Worm (Caenorhabditis elegans): ENCODE results near the gene F08F3.4.

The F08F3.4 gene

DNA sequence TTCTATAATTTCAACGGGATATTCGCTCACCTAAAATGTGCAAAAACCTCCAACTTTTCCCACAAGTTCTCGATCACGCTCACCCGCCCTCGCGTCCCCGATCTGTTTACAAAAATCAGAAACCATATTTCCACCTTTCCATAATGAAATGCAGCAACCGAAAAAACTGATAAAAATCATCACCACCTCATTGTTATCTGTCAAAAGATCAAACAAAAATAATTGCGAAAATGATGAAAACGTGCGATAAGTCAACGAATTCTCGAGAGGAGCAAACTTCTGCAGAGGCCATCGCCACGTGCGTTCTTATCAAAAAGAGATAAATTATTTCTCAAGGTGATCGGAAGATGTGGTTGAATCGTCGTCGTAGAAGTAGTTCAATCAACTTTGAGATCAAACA is 14.3 kb downstream of the F08F3.4 start (continued):
- TF ChIP-seq lin-35 (GFP tag; optimal IDR thresholded peaks at IDR 0.05) (peak in 1 of 2 experiments; percentile 44), vab-15 (tag; optimal IDR thresholded peaks at IDR 0.05) (no peak), mdl-1 (tag; optimal IDR thresholded peaks at IDR 0.05) (peak in 1 of 2 experiments; percentile 78), elt-3 (tag; optimal IDR thresholded peaks at IDR 0.05) (peak; percentile 62 to 96 (median 86)), nhr-71 (tag; optimal IDR thresholded peaks at IDR 0.05) (peak; percentile 85), pag-3 (tag; optimal IDR thresholded peaks at IDR 0.05; ENCODE audit: borderline replicate concordance, insufficient read depth) (no peak), elt-2 (tag; optimal IDR thresholded peaks at IDR 0.05) (peak; percentile 89), aly-2 (tag; optimal IDR thresholded peaks at IDR 0.05) (no peak), grh-1 (GFP tag; IDR thresholded peaks at IDR 0.05) (peak; percentile 52), dsc-1 (tag; optimal IDR thresholded peaks at IDR 0.05) (no peak), efl-3 (GFP tag; optimal IDR thresholded peaks at IDR 0.05) (peak; percentile 93), sup-37 (GFP tag; optimal IDR thresholded peaks at IDR 0.05) (no peak), fos-1 (tag; optimal IDR thresholded peaks at IDR 0.05) (no peak)

- TF ChIP-seq nhr-12 (tag; optimal IDR thresholded peaks at IDR 0.05) (no peak), hlh-4 (tag; optimal IDR thresholded peaks at IDR 0.05) (no peak), nhr-85 (tag) (peak; percentile 85), mef-2 (tag; optimal IDR thresholded peaks at IDR 0.05) (no peak), nhr-71 (tag; optimal IDR thresholded peaks at IDR 0.05) (peak; percentile 15), unc-130 (tag; optimal IDR thresholded peaks at IDR 0.05) (no peak), lin-14 (GFP tag; optimal IDR thresholded peaks at IDR 0.05) (peak; percentile 37), C04F5.9 (tag; optimal IDR thresholded peaks at IDR 0.05) (no peak), efl-1 (optimal IDR thresholded peaks at IDR 0.05) (no peak), efl-1 (GFP tag; optimal IDR thresholded peaks at IDR 0.05 in 1 of 2) (peak in 1 of 2 experiments; percentile 49), ama-1 (optimal IDR thresholded peaks at IDR 0.05) (no peak)
Observed at ce11 chrV:5426337-5426736, 15.6 kb downstream of the F08F3.4 start.

DNA sequence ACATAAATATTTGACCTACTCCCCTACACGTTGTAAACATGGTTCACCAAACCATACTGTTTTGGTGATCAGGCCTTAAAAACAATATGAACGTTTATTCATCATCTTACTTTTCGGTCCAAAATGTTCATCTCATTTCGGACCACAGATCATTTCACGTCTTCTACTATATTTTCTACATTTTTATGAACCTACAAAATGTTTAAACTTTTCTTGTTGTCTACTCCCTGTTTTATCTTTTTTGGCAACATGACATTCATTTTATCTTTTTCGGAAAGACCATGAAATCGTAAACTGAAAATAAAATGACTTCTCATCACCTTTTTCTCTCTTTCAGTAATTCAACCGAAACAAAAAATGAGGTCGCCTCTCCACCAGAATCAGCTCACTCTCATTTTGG is 17.1 kb downstream of the F08F3.4 start, which contains the start of gene rhr-1:
Gene rhr-1 (plus strand): TSS at position 301 of the 400 bp plus-strand sequence.
- no peak for TF ChIP-seq hpl-2 (GFP tag; optimal IDR thresholded peaks at IDR 0.05)
- no peak for TF ChIP-seq nhr-90 (tag; optimal IDR thresholded peaks at IDR 0.05; ENCODE audit: poor library complexity)
- no peak for TF ChIP-seq pag-3 (tag; optimal IDR thresholded peaks at IDR 0.05; ENCODE audit: borderline replicate concordance, insufficient read depth)
- TF ChIP-seq blmp-1 (tag; optimal IDR thresholded peaks at IDR 0.05), result no peak
- no peak for TF ChIP-seq nhr-28 (tag; optimal IDR thresholded peaks at IDR 0.05)
- no peak for TF ChIP-seq ztf-4 (tag; optimal IDR thresholded peaks at IDR 0.05)
- TF ChIP-seq unc-30 (tag; optimal IDR thresholded peaks at IDR 0.05), result no peak
- no peak for TF ChIP-seq tbx-2 (tag; optimal IDR thresholded peaks at IDR 0.05)
- no peak for TF ChIP-seq mdl-1 (tag; optimal IDR thresholded peaks at IDR 0.05)
- TF ChIP-seq efl-3 (GFP tag; optimal IDR thresholded peaks at IDR 0.05), result no peak
- TF ChIP-seq zip-4 (GFP tag; optimal IDR thresholded peaks at IDR 0.05), result no peak
- TF ChIP-seq egl-13 (tag; optimal IDR thresholded peaks at IDR 0.05), result no peak
- no peak for TF ChIP-seq lsy-2 (tag; optimal IDR thresholded peaks at IDR 0.05)

DNA sequence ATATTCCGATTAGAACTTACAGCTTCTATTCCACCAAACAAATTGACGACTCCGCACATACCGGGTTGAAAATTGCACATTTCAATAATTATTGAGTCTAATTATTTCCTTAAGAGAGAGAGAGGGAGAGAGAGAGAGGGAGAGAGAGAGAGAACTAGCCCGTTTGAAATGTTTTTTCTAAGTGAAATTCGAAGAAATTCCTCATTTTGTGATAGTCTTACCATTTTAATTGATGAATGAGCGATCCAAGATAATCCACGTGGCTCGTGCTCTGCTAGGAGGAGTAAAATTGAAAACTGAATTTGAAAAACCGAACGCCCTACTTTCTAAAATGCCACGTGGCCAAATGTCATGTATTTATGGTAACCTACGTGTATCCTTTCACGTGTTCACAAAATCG is 21.7 kb downstream of the F08F3.4 start, which contains the start of gene F08F3.8:
Gene F08F3.8 (minus strand): TSS at position 101 of the 400 bp plus-strand sequence.
- no peak for TF ChIP-seq efl-1 (optimal IDR thresholded peaks at IDR 0.05)
- no peak for TF ChIP-seq efl-1 (GFP tag; optimal IDR thresholded peaks at IDR 0.05 in 1 of 2)
- TF ChIP-seq fkh-4 (tag; optimal IDR thresholded peaks at IDR 0.05; ENCODE audit: borderline replicate concordance), result no peak
- no peak for TF ChIP-seq nhr-90 (tag; optimal IDR thresholded peaks at IDR 0.05; ENCODE audit: poor library complexity)
- no peak for TF ChIP-seq fkh-8 (tag; optimal IDR thresholded peaks at IDR 0.05)
- no peak for TF ChIP-seq vab-15 (tag; optimal IDR thresholded peaks at IDR 0.05)
- TF ChIP-seq aly-2 (tag; optimal IDR thresholded peaks at IDR 0.05), result no peak
- no peak for TF ChIP-seq pqm-1 (tag; optimal IDR thresholded peaks at IDR 0.05)
- no peak for TF ChIP-seq ama-1 (optimal IDR thresholded peaks at IDR 0.05)
- TF ChIP-seq nhr-47 (tag; optimal IDR thresholded peaks at IDR 0.05), result no peak
- no peak for TF ChIP-seq hpl-2 (GFP tag; optimal IDR thresholded peaks at IDR 0.05)
- no peak for TF ChIP-seq grh-1 (GFP tag; IDR thresholded peaks at IDR 0.05)
- no peak for TF ChIP-seq mep-1 (tag; optimal IDR thresholded peaks at IDR 0.05)
- no peak for TF ChIP-seq unc-130 (tag; optimal IDR thresholded peaks at IDR 0.05)
- no peak for TF ChIP-seq ztf-11 (tag; optimal IDR thresholded peaks at IDR 0.05)
- TF ChIP-seq elt-2 (tag; optimal IDR thresholded peaks at IDR 0.05), result no peak
- TF ChIP-seq sup-37 (GFP tag; optimal IDR thresholded peaks at IDR 0.05), result no peak
- TF ChIP-seq tbx-2 (tag; optimal IDR thresholded peaks at IDR 0.05), result no peak
- no peak for TF ChIP-seq elt-3 (tag; optimal IDR thresholded peaks at IDR 0.05)
- no peak for TF ChIP-seq ztf-4 (tag; optimal IDR thresholded peaks at IDR 0.05)

Measured in whole organism, L1 larva.